Fruit fly (Drosophila melanogaster) whole organism, embryonic: ENCODE measurements around the gene CG42854.

Source experiments
- B-H1 ChIP-seq: fragments of 200-800 bp; sonication (Bioruptor generic); IDR thresholded peaks from 3 replicates; pipeline ENCODE4 v1.3.6; 2022; ENCODE audit warnings: missing biosample characterization, missing genetic modification characterization
- CG11456 ChIP-seq: fragments of 200-800 bp; sonication (Bioruptor generic); IDR thresholded peaks from 3 replicates; pipeline ENCODE4 v1.3.6; 2022; ENCODE audit warnings: missing biosample characterization, missing genetic modification characterization
- CG12104 ChIP-seq: fragments of 200-800 bp; sonication (Bioruptor generic); optimal IDR thresholded peaks from 3 replicates; lab custom pipeline; 2016; ENCODE audit warnings: missing biosample characterization, missing genetic modification characterization
- CG12219 ChIP-seq: fragments of 200-800 bp; sonication (Bioruptor generic); optimal IDR thresholded peaks from 3 replicates; lab custom pipeline; 2018; ENCODE audit warnings: missing biosample characterization, mild to moderate bottlenecking, missing genetic modification characterization
- CG13123 ChIP-seq: fragments of 200-800 bp; sonication (Bioruptor generic); optimal IDR thresholded peaks from 2 replicates; lab custom pipeline; 2016; ENCODE audit warnings: missing biosample characterization, missing genetic modification characterization
- CG15269 ChIP-seq: fragments of 200-800 bp; sonication (Bioruptor generic); optimal IDR thresholded peaks from 2 replicates; lab custom pipeline; 2018; ENCODE audit warnings: missing biosample characterization, mild to moderate bottlenecking, missing genetic modification characterization, moderate library complexity
- CG16813 ChIP-seq: fragments of 200-800 bp; sonication (Bioruptor generic); IDR thresholded peaks from 3 replicates; pipeline ENCODE4 v1.3.6; 2022; ENCODE audit warnings: missing biosample characterization, missing genetic modification characterization; ENCODE audit not compliant: partially characterized antibody
- CG17361 ChIP-seq: fragments of 200-800 bp; sonication (Bioruptor generic); IDR thresholded peaks from 3 replicates; pipeline ENCODE4 v1.3.6; 2022; ENCODE audit warnings: missing biosample characterization, missing genetic modification characterization
- CG17568 ChIP-seq: fragments of 200-800 bp; sonication (Bioruptor generic); optimal IDR thresholded peaks from 2 replicates; lab custom pipeline; 2018; ENCODE audit warnings: missing biosample characterization, mild to moderate bottlenecking, missing genetic modification characterization, moderate library complexity
- CG17829 ChIP-seq: fragments of 200-800 bp; optimal IDR thresholded peaks from 2 replicates; lab custom pipeline; 2019; ENCODE audit warnings: missing biosample characterization, mild to moderate bottlenecking, missing genetic modification characterization, moderate library complexity
- CG1832 ChIP-seq: fragments of 200-800 bp; sonication (Bioruptor generic); optimal IDR thresholded peaks from 2 replicates; lab custom pipeline; 2017; ENCODE audit warnings: missing biosample characterization, mild to moderate bottlenecking, missing genetic modification characterization, inconsistent platforms
- CG2120 ChIP-seq: fragments of 200-800 bp; sonication (Bioruptor generic); optimal IDR thresholded peaks from 3 replicates; lab custom pipeline; 2016; ENCODE audit warnings: missing biosample characterization, missing genetic modification characterization
- CG32772 ChIP-seq: fragments of 200-800 bp; sonication (Bioruptor generic); IDR thresholded peaks from 2 replicates; pipeline ENCODE4 v1.3.6; 2022; ENCODE audit warnings: missing biosample characterization, missing genetic modification characterization
- CG4328 ChIP-seq: fragments of 200-800 bp; sonication (Bioruptor generic); optimal IDR thresholded peaks from 3 replicates; lab custom pipeline; 2017; ENCODE audit warnings: missing biosample characterization, missing genetic modification reagents, missing genetic modification characterization
- CG4360 ChIP-seq: fragments of 200-800 bp; sonication (Bioruptor generic); IDR thresholded peaks from 2 replicates; pipeline ENCODE4 v1.3.6; 2022; ENCODE audit warnings: missing biosample characterization, missing genetic modification characterization
- CG43689 ChIP-seq: fragments of 200-800 bp; sonication (Bioruptor generic); IDR thresholded peaks from 2 replicates; pipeline ENCODE4 v1.3.6; 2022; ENCODE audit warnings: missing biosample characterization, missing genetic modification characterization
- CG7271 ChIP-seq: fragments of 200-800 bp; sonication (Bioruptor generic); optimal IDR thresholded peaks from 2 replicates; lab custom pipeline; 2018; ENCODE audit warnings: missing biosample characterization, mild to moderate bottlenecking, missing genetic modification characterization, moderate library complexity
- CG9932 ChIP-seq: fragments of 200-800 bp; sonication (Bioruptor generic); IDR thresholded peaks from 2 replicates; pipeline ENCODE4 v1.3.6; 2022; ENCODE audit warnings: missing biosample characterization, missing genetic modification characterization
- CTCF ChIP-seq: fragments of 200-800 bp; sonication (Bioruptor generic); optimal IDR thresholded peaks from 2 replicates; lab custom pipeline; 2017; ENCODE audit warnings: missing biosample characterization, mild to moderate bottlenecking, missing genetic modification characterization, moderate library complexity
- Dfd ChIP-seq, 2 experiments: fragments of >200 bp; optimal IDR thresholded peaks; 2 replicates each; lab custom pipeline; 2017; ENCODE audit warnings: missing biosample characterization in 2 of 2, missing genetic modification characterization in 2 of 2
- Dp ChIP-seq: fragments of 200-800 bp; sonication (Bioruptor generic); optimal IDR thresholded peaks from 2 replicates; lab custom pipeline; 2018; ENCODE audit warnings: missing biosample characterization, mild to moderate bottlenecking, missing genetic modification characterization, moderate library complexity
- E2f1 ChIP-seq: fragments of 200-800 bp; sonication (Bioruptor generic); IDR thresholded peaks from 2 replicates; pipeline ENCODE4 v1.3.6; 2022; ENCODE audit warnings: missing biosample characterization, missing genetic modification characterization
- Eip74EF ChIP-seq, 2 experiments: fragments of 200-800 bp in 1 of 2; fragments of >200 bp in 1 of 2; sonication (Bioruptor generic) in 1 of 2; optimal IDR thresholded peaks; 2 replicates each; lab custom pipeline; 2017 to 2019; ENCODE audit warnings: missing biosample characterization in 2 of 2, missing genetic modification characterization in 2 of 2, mild to moderate bottlenecking in 1 of 2, moderate library complexity in 1 of 2
- HLH4C ChIP-seq: fragments of 200-800 bp; sonication (Bioruptor generic); IDR thresholded peaks from 3 replicates; pipeline ENCODE4 v1.3.6; 2022; ENCODE audit warnings: missing biosample characterization, missing genetic modification characterization; ENCODE audit not compliant: partially characterized antibody
- Hand ChIP-seq: fragments of 200-800 bp; sonication (Bioruptor generic); optimal IDR thresholded peaks from 2 replicates; lab custom pipeline; 2017; ENCODE audit warnings: mild to moderate bottlenecking, missing biosample characterization, missing genetic modification reagents, missing genetic modification characterization
- Hr3 ChIP-seq: fragments of 200-800 bp; sonication (Bioruptor generic); optimal IDR thresholded peaks from 3 replicates; lab custom pipeline; 2016; ENCODE audit warnings: missing biosample characterization, missing genetic modification characterization
- Lhr ChIP-seq: fragments of 200-800 bp; sonication (Bioruptor generic); optimal IDR thresholded peaks from 3 replicates; lab custom pipeline; 2017; ENCODE audit warnings: mild to moderate bottlenecking, missing biosample characterization, missing genetic modification reagents, missing genetic modification characterization
- Mad ChIP-seq: fragments of 200-800 bp; sonication (Bioruptor generic); optimal IDR thresholded peaks from 2 replicates; lab custom pipeline; 2016; ENCODE audit warnings: missing biosample characterization, missing genetic modification characterization
- Max ChIP-seq: fragments of 200-800 bp; sonication (Bioruptor generic); optimal IDR thresholded peaks from 2 replicates; lab custom pipeline; 2016; ENCODE audit warnings: missing biosample characterization, mild to moderate bottlenecking, missing genetic modification characterization
- Nf-YA ChIP-seq: fragments of 200-800 bp; sonication (Bioruptor generic); IDR thresholded peaks from 2 replicates; pipeline ENCODE4 v1.3.6; 2022; ENCODE audit warnings: missing biosample characterization, missing genetic modification characterization
- Nf-YC ChIP-seq: fragments of 200-800 bp; optimal IDR thresholded peaks from 3 replicates; lab custom pipeline; 2019; ENCODE audit warnings: missing biosample characterization, mild to moderate bottlenecking, missing genetic modification characterization, moderate library complexity
- Side ChIP-seq: fragments of 200-800 bp; sonication (Bioruptor generic); optimal IDR thresholded peaks from 2 replicates; lab custom pipeline; 2016; ENCODE audit warnings: missing biosample characterization, missing genetic modification characterization
- Sin3A ChIP-seq: fragments of >200 bp; optimal IDR thresholded peaks from 2 replicates; lab custom pipeline; 2018
- Tbp ChIP-seq: fragments of >200 bp; optimal IDR thresholded peaks from 2 replicates; lab custom pipeline; 2018; ENCODE audit warnings: missing biosample characterization, missing genetic modification characterization
- Trl ChIP-seq, 3 experiments: fragments of >200 bp in 2 of 3; fragments of 200-800 bp in 1 of 3; sonication (Bioruptor generic) in 1 of 3; optimal IDR thresholded peaks; 2 replicates in 1 of 3; 3 replicates in 2 of 3; lab custom pipeline; 2016 to 2017; ENCODE audit warnings: missing biosample characterization in 1 of 3, missing genetic modification characterization in 1 of 3
- Vsx1 ChIP-seq: fragments of 200-800 bp; sonication (Bioruptor generic); optimal IDR thresholded peaks from 2 replicates; lab custom pipeline; 2017; ENCODE audit warnings: missing biosample characterization, mild to moderate bottlenecking, missing genetic modification characterization, missing genetic modification reagents
- Xbp1 ChIP-seq: fragments of 200-800 bp; sonication (Bioruptor generic); optimal IDR thresholded peaks from 3 replicates; lab custom pipeline; 2016; ENCODE audit warnings: missing biosample characterization, mild to moderate bottlenecking, missing genetic modification characterization
- Xrp1 ChIP-seq: fragments of 200-800 bp; sonication (Bioruptor generic); IDR thresholded peaks from 2 replicates; pipeline ENCODE4 v1.3.6; 2022; ENCODE audit warnings: missing biosample characterization, missing genetic modification characterization
- ara ChIP-seq: fragments of 200-800 bp; sonication (Bioruptor generic); IDR thresholded peaks from 2 replicates; pipeline ENCODE4 v1.3.6; 2022; ENCODE audit warnings: missing biosample characterization, missing genetic modification characterization
- en ChIP-seq: fragments of 200-800 bp; sonication (Bioruptor generic); optimal IDR thresholded peaks from 2 replicates; lab custom pipeline; 2016; ENCODE audit warnings: missing biosample characterization, missing genetic modification characterization
- h ChIP-seq: fragments of >200 bp; optimal IDR thresholded peaks from 2 replicates; lab custom pipeline; 2017
- jing ChIP-seq: fragments of 200-800 bp; sonication (Bioruptor generic); optimal IDR thresholded peaks from 2 replicates; lab custom pipeline; 2018; ENCODE audit warnings: missing biosample characterization, mild to moderate bottlenecking, missing genetic modification characterization
- lbe ChIP-seq: fragments of 200-800 bp; sonication (Bioruptor generic); optimal IDR thresholded peaks from 2 replicates; lab custom pipeline; 2016; ENCODE audit warnings: missing biosample characterization, mild to moderate bottlenecking, missing genetic modification characterization
- lola ChIP-seq, 3 experiments: fragments of >200 bp in 2 of 3; fragments of 200-800 bp in 1 of 3; sonication (Bioruptor generic) in 1 of 3; optimal IDR thresholded peaks; 2 replicates each; lab custom pipeline; 2017 to 2019; ENCODE audit warnings: missing biosample characterization in 3 of 3, missing genetic modification characterization in 3 of 3, mild to moderate bottlenecking in 1 of 3, moderate library complexity in 1 of 3
- nom ChIP-seq: fragments of 200-800 bp; sonication (Bioruptor generic); optimal IDR thresholded peaks from 2 replicates; lab custom pipeline; 2017; ENCODE audit warnings: missing biosample characterization, missing genetic modification characterization, mild to moderate bottlenecking, moderate library complexity, missing genetic modification reagents
- otp ChIP-seq: fragments of 200-800 bp; sonication (Bioruptor generic); IDR thresholded peaks from 3 replicates; pipeline ENCODE4, ENCODE4 v1.3.6; 2022; ENCODE audit warnings: missing biosample characterization, missing genetic modification characterization
- phol ChIP-seq: fragments of 200-800 bp; sonication (Bioruptor generic); optimal IDR thresholded peaks from 3 replicates; lab custom pipeline; 2018; ENCODE audit warnings: missing biosample characterization, mild to moderate bottlenecking, missing genetic modification characterization, moderate library complexity
- sd ChIP-seq: fragments of 200-800 bp; sonication (Bioruptor generic); optimal IDR thresholded peaks from 3 replicates; lab custom pipeline; 2018; ENCODE audit warnings: missing biosample characterization, mild to moderate bottlenecking, missing genetic modification characterization, moderate library complexity
- sima ChIP-seq: fragments of 200-800 bp; sonication (Bioruptor generic); optimal IDR thresholded peaks from 2 replicates; lab custom pipeline; 2016; ENCODE audit warnings: missing biosample characterization, missing genetic modification characterization
- twi ChIP-seq: fragments of 200-800 bp; optimal IDR thresholded peaks from 2 replicates; lab custom pipeline; 2019; ENCODE audit warnings: missing biosample characterization, mild to moderate bottlenecking, missing genetic modification characterization, moderate library complexity
- vvl ChIP-seq: fragments of 200-800 bp; sonication (Bioruptor generic); IDR thresholded peaks from 2 replicates; pipeline ENCODE4 v1.3.6; 2022; ENCODE audit warnings: missing biosample characterization, missing genetic modification characterization

CG42854 gene

DNA sequence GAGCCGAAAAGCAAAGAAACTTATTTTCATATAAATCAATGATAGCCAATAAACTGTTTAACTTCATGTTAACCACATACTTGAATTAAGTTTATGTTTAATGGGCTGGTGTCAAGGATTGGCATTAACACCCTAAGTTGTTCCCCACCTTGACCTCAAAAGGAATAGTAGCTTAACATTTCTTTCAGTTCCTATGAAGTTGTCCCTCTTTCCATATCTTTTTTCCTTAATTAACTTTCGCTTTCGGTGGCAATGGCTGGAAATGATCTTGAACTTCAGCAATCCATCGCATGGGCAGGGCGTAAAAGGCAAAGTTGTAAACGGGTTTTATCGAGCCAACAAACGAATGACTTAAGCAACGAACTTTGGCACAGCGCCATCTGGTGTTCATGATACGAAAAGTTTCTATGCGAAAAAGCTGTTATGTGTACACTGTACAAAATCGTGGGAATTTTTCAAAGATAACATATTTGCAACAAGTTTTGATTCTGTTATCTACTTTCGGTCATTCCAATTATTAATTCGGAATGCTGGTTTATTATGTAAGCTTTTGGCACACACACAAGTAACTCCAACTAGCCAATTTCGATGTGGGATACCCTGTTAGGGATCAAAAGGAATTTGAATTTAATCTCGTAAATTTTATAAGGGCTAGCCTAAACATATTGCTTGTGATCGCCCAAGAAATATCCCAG, 17.2 kb downstream of the CG42854 start (continued):
- no peak for TF ChIP-seq phol (tag; lab: Kevin White, UChicago)
- no peak for TF ChIP-seq Hr3
- TF ChIP-seq CG13123 (GFP tag; lab: Kevin White, UChicago): no peak
- TF ChIP-seq CG2120 (GFP tag; lab: Kevin White, UChicago): peak; percentile 44
- TF ChIP-seq Eip74EF (GFP tag; optimal IDR thresholded peaks at IDR 0.05; lab: Kevin White, UChicago): peak in 1 of 2 experiments; percentile 78
- no peak for TF ChIP-seq B-H1 (GFP tag; lab: Robert Waterston, UW)
- TF ChIP-seq E2f1 (GFP tag; lab: Robert Waterston, UW): no peak
- no peak for TF ChIP-seq otp
- TF ChIP-seq CG1832 (GFP tag; lab: Kevin White, UChicago): no peak
- no peak for TF ChIP-seq Lhr
- TF ChIP-seq CG4360: no peak
- no peak for TF ChIP-seq Sin3A (lab: Kevin White, UChicago)
- TF ChIP-seq Nf-YC: no peak
- TF ChIP-seq CG17829 (tag; lab: Kevin White, UChicago): no peak
- TF ChIP-seq sima: no peak
- TF ChIP-seq Max (GFP tag; lab: Kevin White, UChicago): no peak
- no peak for TF ChIP-seq HLH4C (GFP tag; lab: Robert Waterston, UW)
- peak in 1 of 3 experiments; percentile 61 for TF ChIP-seq lola (GFP tag; optimal IDR thresholded peaks at IDR 0.05; lab: Kevin White, UChicago)
- TF ChIP-seq CG15269: no peak
- TF ChIP-seq Xrp1 (GFP tag; lab: Robert Waterston, UW): no peak
- TF ChIP-seq CG43689 (GFP tag; lab: Robert Waterston, UW): no peak
- TF ChIP-seq Trl (optimal IDR thresholded peaks at IDR 0.05; lab: Kevin White, UChicago): no peak
- no peak for TF ChIP-seq Trl (GFP tag; optimal IDR thresholded peaks at IDR 0.05; lab: Kevin White, UChicago)
- TF ChIP-seq h (lab: Kevin White, UChicago): no peak
- TF ChIP-seq vvl (GFP tag; lab: Robert Waterston, UW): no peak
- TF ChIP-seq CTCF (GFP tag; lab: Kevin White, UChicago): peak; percentile 90
- TF ChIP-seq CG17361 (GFP tag; lab: Robert Waterston, UW): no peak
- no peak for TF ChIP-seq ara (GFP tag; lab: Robert Waterston, UW)
- TF ChIP-seq Hand: no peak
- TF ChIP-seq CG17568 (GFP tag; lab: Kevin White, UChicago): no peak
- no peak for TF ChIP-seq CG12219 (GFP tag; lab: Kevin White, UChicago)
- no peak for TF ChIP-seq CG11456 (GFP tag; lab: Robert Waterston, UW)
- no peak for TF ChIP-seq CG7271 (tag; lab: Kevin White, UChicago)
- TF ChIP-seq nom (GFP tag; lab: Kevin White, UChicago): no peak
- TF ChIP-seq jing (GFP tag; lab: Kevin White, UChicago): peak; percentile 8
- TF ChIP-seq sd (tag; lab: Kevin White, UChicago): no peak
- TF ChIP-seq Tbp: no peak
- no peak for TF ChIP-seq CG12104 (GFP tag; lab: Kevin White, UChicago)
- TF ChIP-seq Xbp1: peak; percentile 34
- TF ChIP-seq CG9932 (GFP tag; lab: Robert Waterston, UW): peak; percentile 30; the same call in 1 of the 2 replicates
- no peak for TF ChIP-seq Dfd (GFP tag; optimal IDR thresholded peaks at IDR 0.05; lab: Kevin White, UChicago)
- no peak for TF ChIP-seq lbe
- no peak for TF ChIP-seq twi (tag; lab: Kevin White, UChicago)
- peak; percentile 29 for TF ChIP-seq Mad (GFP tag; lab: Kevin White, UChicago)
- no peak for TF ChIP-seq Dp (GFP tag; lab: Kevin White, UChicago)
- TF ChIP-seq Side (GFP tag; lab: Kevin White, UChicago): no peak
- no peak for TF ChIP-seq Nf-YA (GFP tag; lab: Robert Waterston, UW)
- TF ChIP-seq Vsx1 (GFP tag; lab: Kevin White, UChicago): peak; percentile 3
- TF ChIP-seq CG4328 (GFP tag; lab: Kevin White, UChicago): no peak
- no peak for TF ChIP-seq CG32772
- TF ChIP-seq en: no peak
- no peak for TF ChIP-seq CG16813 (GFP tag; lab: Robert Waterston, UW)
